Fruit fly (Drosophila melanogaster) whole organism, adult: ENCODE measurements around the gene RabX2.

Source experiments
- CG11617 ChIP-seq: fragments of 200-800 bp; sonication (Bioruptor generic); optimal IDR thresholded peaks from 2 replicates; lab custom pipeline; 2017; ENCODE audit warnings: mild to moderate bottlenecking, missing biosample characterization, missing genetic modification reagents, missing genetic modification characterization
- CG12768 ChIP-seq: fragments of 200-800 bp; sonication (Bioruptor generic); optimal IDR thresholded peaks from 2 replicates; lab custom pipeline; 2017; ENCODE audit warnings: missing biosample characterization, missing genetic modification characterization, mild to moderate bottlenecking, moderate library complexity, missing genetic modification reagents
- CG14711 ChIP-seq: fragments of 200-800 bp; sonication (Bioruptor generic); optimal IDR thresholded peaks from 2 replicates; lab custom pipeline; 2018; ENCODE audit warnings: missing biosample characterization, mild to moderate bottlenecking, missing genetic modification characterization, moderate library complexity
- CG1620 ChIP-seq: fragments of 200-800 bp; sonication (Bioruptor generic); optimal IDR thresholded peaks from 2 replicates; lab custom pipeline; 2016; ENCODE audit warnings: missing biosample characterization, missing genetic modification characterization
- CG33017 ChIP-seq: fragments of 200-800 bp; sonication (Bioruptor generic); optimal IDR thresholded peaks from 2 replicates; lab custom pipeline; 2018; ENCODE audit warnings: missing biosample characterization, mild to moderate bottlenecking, missing genetic modification characterization, moderate library complexity
- CG5204 ChIP-seq: fragments of 200-800 bp; sonication (Bioruptor generic); optimal IDR thresholded peaks from 2 replicates; lab custom pipeline; 2016; ENCODE audit warnings: missing biosample characterization, missing genetic modification characterization
- CG7045 ChIP-seq: fragments of 200-800 bp; sonication (Bioruptor generic); optimal IDR thresholded peaks from 2 replicates; lab custom pipeline; 2017; ENCODE audit warnings: missing biosample characterization, mild to moderate bottlenecking, missing genetic modification characterization
- CG7101 ChIP-seq: fragments of 200-800 bp; sonication (Bioruptor generic); optimal IDR thresholded peaks from 2 replicates; lab custom pipeline; 2018; ENCODE audit warnings: missing biosample characterization, mild to moderate bottlenecking, missing genetic modification characterization, moderate library complexity
- Clk ChIP-seq: fragments of 200-800 bp; sonication (Bioruptor generic); optimal IDR thresholded peaks from 2 replicates; lab custom pipeline; 2017; ENCODE audit warnings: missing biosample characterization, missing genetic modification characterization
- Crg-1 ChIP-seq: fragments of 200-800 bp; sonication (Bioruptor generic); optimal IDR thresholded peaks from 2 replicates; lab custom pipeline; 2016; ENCODE audit warnings: missing biosample characterization, missing genetic modification characterization
- Hr96 ChIP-seq: fragments of 200-800 bp; sonication (Bioruptor generic); optimal IDR thresholded peaks from 2 replicates; lab custom pipeline; 2016; ENCODE audit warnings: missing biosample characterization, missing genetic modification characterization
- Mnt ChIP-seq: fragments of 200-800 bp; sonication (Bioruptor generic); optimal IDR thresholded peaks from 2 replicates; lab custom pipeline; 2016; ENCODE audit warnings: missing biosample characterization, mild to moderate bottlenecking, missing genetic modification characterization
- bab1 ChIP-seq: fragments of 200-800 bp; sonication (Bioruptor generic); optimal IDR thresholded peaks from 3 replicates; lab custom pipeline; 2019; ENCODE audit warnings: missing biosample characterization, mild to moderate bottlenecking, missing genetic modification characterization, moderate library complexity
- cic ChIP-seq: fragments of 200-800 bp; sonication (Bioruptor generic); optimal IDR thresholded peaks from 2 replicates; lab custom pipeline; 2017; ENCODE audit warnings: missing biosample characterization, mild to moderate bottlenecking, missing genetic modification characterization, moderate library complexity
- cnc ChIP-seq, 2 experiments: fragments of >200 bp; optimal IDR thresholded peaks; 2 replicates each; lab custom pipeline; 2017
- kay ChIP-seq: fragments of 200-800 bp; sonication (Bioruptor generic); peaks from one replicate; lab custom pipeline; 2016; ENCODE audit warnings: missing biosample characterization, missing genetic modification characterization, borderline replicate concordance
- ovo ChIP-seq: fragments of 200-800 bp; sonication (Bioruptor generic); optimal IDR thresholded peaks from 2 replicates; lab custom pipeline; 2016; ENCODE audit warnings: missing biosample characterization, missing genetic modification characterization
- pad ChIP-seq: fragments of 200-800 bp; sonication (Bioruptor generic); optimal IDR thresholded peaks from 3 replicates; lab custom pipeline; 2017; ENCODE audit warnings: missing biosample characterization, missing genetic modification characterization, mild to moderate bottlenecking, moderate library complexity, missing genetic modification reagents
- tj ChIP-seq: fragments of 200-800 bp; sonication (Bioruptor generic); optimal IDR thresholded peaks from 3 replicates; lab custom pipeline; 2017; ENCODE audit warnings: missing biosample characterization, mild to moderate bottlenecking, missing genetic modification characterization, moderate library complexity
- toe ChIP-seq: fragments of 200-800 bp; sonication (Bioruptor generic); optimal IDR thresholded peaks from 2 replicates; lab custom pipeline; 2016; ENCODE audit warnings: missing biosample characterization, missing genetic modification characterization

The RabX2 gene

DNA sequence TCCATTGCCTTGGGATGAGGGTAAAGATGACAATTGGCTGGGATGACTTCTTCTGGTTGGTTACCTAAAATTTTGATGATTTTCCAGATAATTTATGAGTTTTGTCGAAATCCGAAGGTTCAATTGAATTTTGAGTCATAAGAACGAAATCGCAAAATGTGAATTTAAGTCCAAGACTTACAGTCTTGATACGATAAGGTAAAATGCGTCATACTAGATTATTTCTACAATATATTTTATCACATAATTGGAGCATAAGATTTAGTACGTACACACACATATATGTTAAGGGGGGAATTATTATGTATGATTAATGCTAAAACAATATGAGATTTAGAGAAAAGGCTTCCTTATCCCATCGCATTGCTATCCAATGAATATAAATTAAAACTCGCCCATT is 36.0 kb upstream of the RabX2 start, which contains the start of gene CG32681:
Gene CG32681, minus strand, starts transcription at position 101 of the 400 bp plus-strand sequence.
- TF ChIP-seq CG5204 (GFP tag; lab: Kevin White, UChicago) = no peak
- TF ChIP-seq CG1620 (GFP tag; lab: Kevin White, UChicago) = no peak
- no peak for TF ChIP-seq toe (GFP tag; lab: Kevin White, UChicago)
- TF ChIP-seq pad (GFP tag; lab: Kevin White, UChicago) = no peak
- no peak for TF ChIP-seq Mnt (GFP tag; lab: Kevin White, UChicago)
- no peak for TF ChIP-seq CG12768
- TF ChIP-seq CG7045 (GFP tag; lab: Kevin White, UChicago) = no peak
- no peak for TF ChIP-seq cnc (optimal IDR thresholded peaks at IDR 0.05; lab: Kevin White, UChicago)
- TF ChIP-seq CG33017 (tag; lab: Kevin White, UChicago) = no peak
- no peak for TF ChIP-seq cic (GFP tag; lab: Kevin White, UChicago)
- no peak for TF ChIP-seq tj (GFP tag; lab: Kevin White, UChicago)
- TF ChIP-seq kay (GFP tag; lab: Kevin White, UChicago) = no peak
- TF ChIP-seq CG14711 (tag; lab: Kevin White, UChicago) = no peak
- TF ChIP-seq bab1 (GFP tag; lab: Kevin White, UChicago) = no peak
- TF ChIP-seq Crg-1 (GFP tag; lab: Kevin White, UChicago) = no peak
- no peak for TF ChIP-seq Hr96 (GFP tag; lab: Kevin White, UChicago)
- no peak for TF ChIP-seq ovo (GFP tag; lab: Kevin White, UChicago)

- TF ChIP-seq CG33017 (tag; lab: Kevin White, UChicago) (no peak), CG7101 (tag; lab: Kevin White, UChicago) (no peak), pad (GFP tag; lab: Kevin White, UChicago) (no peak), CG5204 (GFP tag; lab: Kevin White, UChicago) (no peak), CG7045 (GFP tag; lab: Kevin White, UChicago) (no peak), Hr96 (GFP tag; lab: Kevin White, UChicago) (no peak), ovo (GFP tag; lab: Kevin White, UChicago) (no peak), CG12768 (no peak), Clk (no peak), cic (GFP tag; lab: Kevin White, UChicago) (no peak), Mnt (GFP tag; lab: Kevin White, UChicago) (no peak), CG11617 (GFP tag; lab: Kevin White, UChicago) (no peak), CG14711 (tag; lab: Kevin White, UChicago) (no peak), toe (GFP tag; lab: Kevin White, UChicago) (no peak), kay (GFP tag; lab: Kevin White, UChicago) (no peak), tj (GFP tag; lab: Kevin White, UChicago) (no peak), CG1620 (GFP tag; lab: Kevin White, UChicago) (no peak), Crg-1 (GFP tag; lab: Kevin White, UChicago) (no peak)
These were observed 32.3 kb upstream of the RabX2 start for dm6 chrX:10384947-10385346.

- TF ChIP-seq bab1 (GFP tag; lab: Kevin White, UChicago) (peak; percentile 26), CG1620 (GFP tag; lab: Kevin White, UChicago) (peak; percentile 74), ovo (GFP tag; lab: Kevin White, UChicago) (peak; percentile 51), Hr96 (GFP tag; lab: Kevin White, UChicago) (no peak), CG11617 (GFP tag; lab: Kevin White, UChicago) (no peak), tj (GFP tag; lab: Kevin White, UChicago) (no peak), CG33017 (tag; lab: Kevin White, UChicago) (no peak), CG14711 (tag; lab: Kevin White, UChicago) (peak; percentile 8), CG7101 (tag; lab: Kevin White, UChicago) (peak; percentile 37), Crg-1 (GFP tag; lab: Kevin White, UChicago) (peak; percentile 39), CG12768 (peak; percentile 31), cnc (optimal IDR thresholded peaks at IDR 0.05; lab: Kevin White, UChicago) (no peak), Mnt (GFP tag; lab: Kevin White, UChicago) (no peak), toe (GFP tag; lab: Kevin White, UChicago) (peak; percentile 31), cic (GFP tag; lab: Kevin White, UChicago) (peak; percentile 10), CG5204 (GFP tag; lab: Kevin White, UChicago) (no peak), kay (GFP tag; lab: Kevin White, UChicago) (no peak), Clk (no peak), CG7045 (GFP tag; lab: Kevin White, UChicago) (no peak), pad (GFP tag; lab: Kevin White, UChicago) (peak; percentile 45)
These were observed 31.5 kb upstream of the RabX2 start, which contains the start of the genes Psf3 and flw for dm6 chrX:10385757-10386156. Psf3 (minus strand) TSS chrX:10385861. flw (plus strand) TSS chrX:10385960.

DNA sequence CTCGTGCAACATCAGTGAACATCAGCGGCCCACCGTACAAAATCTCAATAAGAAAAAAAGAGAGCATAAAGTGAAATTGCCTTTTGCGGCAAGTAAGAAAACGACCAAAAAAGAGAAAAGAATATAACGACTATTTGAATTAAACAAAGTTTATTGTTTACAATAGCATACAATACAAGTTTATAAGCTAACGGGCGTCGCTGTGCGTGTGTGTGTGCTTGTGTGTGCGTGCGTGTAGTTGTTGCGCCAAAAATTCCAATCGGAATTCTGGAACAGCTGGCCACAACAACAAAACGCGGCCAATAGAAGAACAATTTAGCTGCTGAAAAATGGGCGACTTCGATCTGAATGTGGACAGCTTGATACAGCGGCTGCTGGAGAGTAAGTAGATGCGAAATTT is 31.0 kb upstream of the RabX2 start:
- peak; percentile 70 for TF ChIP-seq kay (GFP tag; lab: Kevin White, UChicago)
- no peak for TF ChIP-seq Crg-1 (GFP tag; lab: Kevin White, UChicago)
- TF ChIP-seq toe (GFP tag; lab: Kevin White, UChicago) = no peak
- no peak for TF ChIP-seq CG33017 (tag; lab: Kevin White, UChicago)

dm6 chrX:10386810-10387340 is 30.4 kb upstream of the RabX2 start:
- TF ChIP-seq toe (GFP tag; lab: Kevin White, UChicago) = no peak
- TF ChIP-seq kay (GFP tag; lab: Kevin White, UChicago) = peak; percentile 7

- peak; percentile 13 for TF ChIP-seq CG7101 (tag; lab: Kevin White, UChicago)
- no peak for TF ChIP-seq CG33017 (tag; lab: Kevin White, UChicago)
- peak; percentile 20 for TF ChIP-seq CG14711 (tag; lab: Kevin White, UChicago)
- TF ChIP-seq bab1 (GFP tag; lab: Kevin White, UChicago) = peak; percentile 2
- no peak for TF ChIP-seq tj (GFP tag; lab: Kevin White, UChicago)
These were observed 29.6 kb upstream of the RabX2 start for dm6 chrX:10387672-10388071.
